Worm (Caenorhabditis elegans) whole organism, midembryonic: ENCODE data around the gene ifp-1.

ENCODE experiments used
- T22C8.4 ChIP-seq: fragments of 200-800 bp; sonication (Bioruptor generic); IDR thresholded peaks from 2 replicates; pipeline ENCODE4 v1.3.6; 2022; ENCODE audit warnings: missing genetic modification characterization, missing compliant biosample characterization
- cog-1 ChIP-seq: sonication (generic microtip); optimal IDR thresholded peaks from 2 replicates; lab custom pipeline; 2016; ENCODE audit warnings: missing genetic modification characterization, missing compliant biosample characterization
- flt-1 ChIP-seq: fragments of 200-800 bp; sonication (Bioruptor generic); IDR thresholded peaks from 2 replicates; pipeline ENCODE4 v1.3.6; 2022; ENCODE audit warnings: missing genetic modification characterization, missing compliant biosample characterization
- klf-2 ChIP-seq: fragments of 200-800 bp; sonication (Bioruptor generic); conservative IDR thresholded peaks from 2 replicates; pipeline ENCODE4 v1.3.6; 2022; ENCODE audit warnings: missing genetic modification reagents, missing genetic modification characterization, missing compliant biosample characterization
- med-1 ChIP-seq: sonication (generic microtip); optimal IDR thresholded peaks from 2 replicates; lab custom pipeline; 2017; ENCODE audit warnings: missing genetic modification characterization, mild to moderate bottlenecking, missing compliant biosample characterization, antibody characterized with exemption, missing genetic modification reagents; ENCODE audit not compliant: insufficient read depth
- ref-1 ChIP-seq: fragments of 200-800 bp; sonication (Bioruptor generic); conservative IDR thresholded peaks from 2 replicates; pipeline ENCODE4 v1.3.6; 2022; ENCODE audit warnings: missing genetic modification reagents, missing genetic modification characterization, missing compliant biosample characterization
- tab-1 ChIP-seq: fragments of 200-800 bp; sonication (Bioruptor generic); IDR thresholded peaks from 2 replicates; pipeline ENCODE4 v1.3.6; 2022; ENCODE audit warnings: missing genetic modification characterization, missing compliant biosample characterization
- ztf-23 ChIP-seq: fragments of 200-800 bp; sonication (Bioruptor generic); IDR thresholded peaks from 2 replicates; pipeline ENCODE4 v1.3.6; 2022; ENCODE audit warnings: missing genetic modification reagents, missing genetic modification characterization, missing compliant biosample characterization
- ztf-29 ChIP-seq: fragments of 200-800 bp; sonication (Bioruptor generic); IDR thresholded peaks from 2 replicates; pipeline ENCODE4 v1.3.6; 2022; ENCODE audit warnings: missing genetic modification reagents, missing genetic modification characterization, missing compliant biosample characterization

Gene ifp-1

DNA sequence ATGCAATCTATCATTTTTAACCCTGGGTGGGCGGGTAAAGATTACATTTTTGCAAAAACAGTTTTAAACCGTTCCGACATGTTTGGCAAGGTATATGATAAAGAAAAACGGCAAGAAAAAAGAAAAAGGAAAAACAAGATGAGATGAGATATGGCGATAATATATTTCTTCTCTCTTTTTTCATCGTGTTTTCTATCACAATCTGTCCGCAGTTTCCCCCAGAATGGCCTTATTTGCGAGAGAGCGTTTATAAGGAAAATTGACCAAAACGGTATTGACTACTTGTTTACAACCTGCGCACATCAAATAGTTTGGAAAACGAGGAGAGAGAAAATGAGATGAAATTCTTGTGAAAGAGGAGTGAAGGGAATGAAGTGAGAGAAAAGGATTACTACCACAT lies 12.6 kb downstream of the ifp-1 start:
- TF ChIP-seq cog-1 (peak; percentile 5), ztf-29 (GFP tag; lab: Robert Waterston, UW) (no peak)

DNA sequence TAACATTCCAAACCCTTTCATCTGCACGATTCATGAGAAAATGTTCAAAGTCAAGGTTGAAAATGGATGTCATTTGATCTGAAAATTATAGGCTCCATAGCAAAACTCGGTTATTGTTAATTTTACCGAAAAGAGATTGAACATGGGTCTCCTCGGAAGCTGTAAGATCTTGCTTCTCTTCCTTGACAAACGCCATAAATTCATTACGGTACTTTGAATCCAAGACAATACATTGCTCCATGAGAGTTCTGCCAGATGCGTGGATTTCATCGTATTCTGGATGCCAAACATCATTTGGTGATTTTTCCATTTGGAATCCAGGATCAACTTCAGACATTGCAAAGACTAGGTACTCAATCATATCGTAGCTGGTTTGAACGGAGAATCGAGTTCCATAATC lies 14.0 kb downstream of the ifp-1 start:
- TF ChIP-seq ztf-29 (GFP tag; lab: Robert Waterston, UW) = no peak
- TF ChIP-seq cog-1 = no peak
- TF ChIP-seq med-1 (GFP tag; lab: Kevin White, UChicago) = no peak
- TF ChIP-seq T22C8.4 (GFP tag; lab: Robert Waterston, UW) = no peak
- no peak for TF ChIP-seq flt-1 (GFP tag; lab: Robert Waterston, UW)
- no peak for TF ChIP-seq ref-1 (GFP tag; lab: Robert Waterston, UW)
- no peak for TF ChIP-seq ztf-23 (GFP tag; lab: Robert Waterston, UW)
- TF ChIP-seq klf-2 (GFP tag; lab: Robert Waterston, UW) = no peak
- no peak for TF ChIP-seq tab-1 (GFP tag; lab: Robert Waterston, UW)

DNA sequence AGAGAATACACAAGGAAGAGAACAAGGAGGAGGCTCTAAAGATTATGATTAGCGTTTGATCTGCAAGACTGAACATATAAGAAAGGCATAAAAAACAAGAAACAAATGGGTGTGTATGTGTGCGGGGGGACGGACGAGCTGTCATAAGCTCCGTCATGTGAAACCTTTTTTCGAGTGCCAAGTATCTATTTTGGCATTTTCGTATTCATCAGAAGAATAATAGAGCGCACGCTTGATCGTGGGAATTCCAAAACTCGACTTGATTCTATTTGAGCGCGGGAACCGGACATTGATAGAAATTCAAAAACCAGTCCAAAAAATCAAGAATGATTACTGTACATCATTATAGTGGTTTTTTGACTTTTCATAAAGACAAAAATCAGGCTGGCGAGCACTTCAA lies 23.2 kb downstream of the ifp-1 start:
- TF ChIP-seq med-1 (GFP tag; lab: Kevin White, UChicago) (no peak), ztf-23 (GFP tag; lab: Robert Waterston, UW) (no peak), tab-1 (GFP tag; lab: Robert Waterston, UW) (no peak), ref-1 (GFP tag; lab: Robert Waterston, UW) (no peak), flt-1 (GFP tag; lab: Robert Waterston, UW) (no peak), klf-2 (GFP tag; lab: Robert Waterston, UW) (no peak), cog-1 (no peak), ztf-29 (GFP tag; lab: Robert Waterston, UW) (no peak), T22C8.4 (GFP tag; lab: Robert Waterston, UW) (no peak)

DNA sequence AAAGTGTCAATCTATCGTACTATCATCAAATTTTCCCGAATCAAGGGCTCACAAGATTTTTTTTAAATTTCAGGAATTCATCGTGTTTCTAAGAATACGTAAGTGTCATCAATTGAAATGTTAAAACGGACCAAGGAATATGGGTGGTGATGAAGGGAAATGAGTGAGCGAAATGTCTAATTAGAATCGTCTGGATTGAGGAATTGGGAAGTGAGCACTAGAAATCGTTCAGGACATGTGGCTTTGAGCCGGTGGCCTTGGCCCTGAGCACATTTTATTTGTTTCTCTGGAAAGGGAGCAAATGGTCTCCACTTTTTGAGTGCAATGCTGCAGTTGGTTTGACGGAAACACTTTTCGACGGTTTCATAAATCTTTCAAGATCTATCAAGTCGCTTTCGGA lies 25.7 kb downstream of the ifp-1 start:
- TF ChIP-seq med-1 (GFP tag; lab: Kevin White, UChicago) (no peak), klf-2 (GFP tag; lab: Robert Waterston, UW) (no peak), ref-1 (GFP tag; lab: Robert Waterston, UW) (no peak), ztf-23 (GFP tag; lab: Robert Waterston, UW) (no peak), T22C8.4 (GFP tag; lab: Robert Waterston, UW) (no peak), tab-1 (GFP tag; lab: Robert Waterston, UW) (no peak)

DNA sequence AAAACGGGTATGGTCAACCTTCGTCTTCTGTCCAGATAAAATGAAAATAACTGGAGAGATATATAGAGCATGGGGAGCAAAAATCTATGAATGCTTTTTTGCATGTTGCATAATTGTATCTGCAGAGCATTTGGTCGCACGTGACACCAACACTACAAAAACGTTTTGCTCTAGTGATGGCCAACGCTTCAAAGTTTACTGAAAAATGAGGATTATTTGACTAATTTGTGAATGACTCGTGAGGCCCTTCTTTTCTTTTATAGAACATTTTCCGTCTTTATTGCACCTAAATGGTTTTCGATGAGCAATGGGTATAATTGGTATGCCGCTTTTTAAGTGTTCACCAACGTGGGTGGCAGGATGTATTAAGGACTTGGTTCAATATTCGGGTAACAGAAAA lies 26.5 kb downstream of the ifp-1 start:
- TF ChIP-seq klf-2 (GFP tag; lab: Robert Waterston, UW) = no peak
- TF ChIP-seq med-1 (GFP tag; lab: Kevin White, UChicago) = no peak
- no peak for TF ChIP-seq cog-1
- no peak for TF ChIP-seq ztf-29 (GFP tag; lab: Robert Waterston, UW)
- no peak for TF ChIP-seq ztf-23 (GFP tag; lab: Robert Waterston, UW)

DNA sequence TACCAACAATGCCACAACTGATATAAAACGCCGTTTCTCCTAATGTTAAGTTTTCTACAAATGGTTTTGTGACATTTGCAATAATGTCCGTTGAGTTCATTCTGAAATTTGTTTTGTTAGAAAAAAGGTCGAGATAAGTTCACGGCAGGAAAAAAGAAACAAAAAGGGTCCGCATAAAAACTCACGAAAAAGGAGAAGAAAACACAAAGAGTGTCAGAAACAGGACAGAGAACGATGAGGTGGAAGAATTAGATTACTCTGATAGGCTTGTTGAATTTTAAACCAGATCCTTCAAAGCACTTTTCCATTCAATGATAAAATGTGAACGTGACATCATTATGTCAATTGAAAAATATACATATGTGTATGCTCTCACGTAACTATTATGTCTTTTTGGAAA lies 27.0 kb downstream of the ifp-1 start, which contains the start of gene aex-2:
Gene aex-2, minus strand, starts transcription at position 101 of the 400 bp plus-strand sequence.
- TF ChIP-seq klf-2 (GFP tag; lab: Robert Waterston, UW) (no peak), flt-1 (GFP tag; lab: Robert Waterston, UW) (no peak), ztf-29 (GFP tag; lab: Robert Waterston, UW) (no peak), ref-1 (GFP tag; lab: Robert Waterston, UW) (no peak), ztf-23 (GFP tag; lab: Robert Waterston, UW) (no peak), cog-1 (no peak), med-1 (GFP tag; lab: Kevin White, UChicago) (no peak), T22C8.4 (GFP tag; lab: Robert Waterston, UW) (no peak), tab-1 (GFP tag; lab: Robert Waterston, UW) (no peak)

DNA sequence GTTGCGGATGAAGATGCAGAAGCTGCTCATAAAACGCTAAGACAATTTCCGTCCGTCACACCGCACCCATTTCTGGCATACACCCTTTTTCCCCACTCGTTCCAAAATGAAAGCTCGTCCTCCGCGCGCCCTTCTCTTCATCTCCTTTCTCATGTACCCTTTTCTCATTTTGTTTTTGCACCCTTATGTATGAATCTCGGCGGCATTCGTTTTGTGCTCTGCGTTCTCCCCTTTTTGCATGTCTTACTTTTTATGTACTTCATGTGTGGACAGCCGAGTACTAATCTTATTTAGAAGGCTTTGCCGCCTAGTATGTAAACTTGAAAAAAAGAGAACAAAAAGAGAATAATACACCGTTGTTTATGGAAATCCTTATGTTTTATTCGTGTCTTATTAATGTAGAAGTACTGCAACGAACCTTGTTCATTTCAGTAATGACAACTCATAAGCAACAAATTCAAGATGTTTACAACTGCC lies 31.8 kb downstream of the ifp-1 start, which contains the start of gene F34H10.4:
Gene F34H10.4, plus strand, starts transcription at position 427 of the 477 bp plus-strand sequence.
- no peak for TF ChIP-seq ztf-29 (GFP tag; lab: Robert Waterston, UW)
- no peak for TF ChIP-seq med-1 (GFP tag; lab: Kevin White, UChicago)
- no peak for TF ChIP-seq T22C8.4 (GFP tag; lab: Robert Waterston, UW)
- TF ChIP-seq tab-1 (GFP tag; lab: Robert Waterston, UW) = no peak
- no peak for TF ChIP-seq ref-1 (GFP tag; lab: Robert Waterston, UW)
- no peak for TF ChIP-seq cog-1
- no peak for TF ChIP-seq flt-1 (GFP tag; lab: Robert Waterston, UW)
- TF ChIP-seq klf-2 (GFP tag; lab: Robert Waterston, UW) = no peak

DNA sequence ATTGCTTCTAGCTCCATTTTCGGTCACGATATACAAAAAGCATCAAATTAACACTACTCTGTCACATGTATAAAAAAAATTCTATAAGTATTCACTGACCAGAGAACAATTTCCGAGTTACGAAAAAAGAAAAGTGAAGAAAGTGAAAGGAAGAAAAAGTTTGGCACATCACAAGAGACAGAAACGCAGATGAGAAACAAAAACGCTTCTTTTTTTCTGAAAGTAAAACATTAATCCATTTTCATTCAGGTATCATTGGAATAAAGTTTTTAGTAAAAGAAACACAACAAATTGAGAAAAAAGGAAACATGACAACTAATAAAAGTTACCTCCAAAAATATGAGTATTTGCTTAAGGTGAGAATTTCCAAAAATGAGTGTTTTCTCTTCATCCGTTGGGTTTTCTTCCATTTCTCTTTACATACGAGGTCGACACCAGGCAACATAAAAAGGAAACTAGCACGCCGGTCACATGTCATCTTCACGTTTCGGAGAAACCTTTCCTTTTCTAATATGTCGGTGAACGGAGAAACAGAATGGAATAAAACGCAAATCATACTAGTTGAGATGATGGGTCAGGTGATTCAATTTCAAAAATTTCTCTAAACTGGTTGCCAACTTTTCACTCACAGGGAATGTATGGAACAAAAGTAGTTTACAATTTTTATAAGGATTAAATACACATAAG lies 37.1 kb downstream of the ifp-1 start:
- no peak for TF ChIP-seq flt-1 (GFP tag; lab: Robert Waterston, UW)
- TF ChIP-seq cog-1 = no peak
- no peak for TF ChIP-seq med-1 (GFP tag; lab: Kevin White, UChicago)

DNA sequence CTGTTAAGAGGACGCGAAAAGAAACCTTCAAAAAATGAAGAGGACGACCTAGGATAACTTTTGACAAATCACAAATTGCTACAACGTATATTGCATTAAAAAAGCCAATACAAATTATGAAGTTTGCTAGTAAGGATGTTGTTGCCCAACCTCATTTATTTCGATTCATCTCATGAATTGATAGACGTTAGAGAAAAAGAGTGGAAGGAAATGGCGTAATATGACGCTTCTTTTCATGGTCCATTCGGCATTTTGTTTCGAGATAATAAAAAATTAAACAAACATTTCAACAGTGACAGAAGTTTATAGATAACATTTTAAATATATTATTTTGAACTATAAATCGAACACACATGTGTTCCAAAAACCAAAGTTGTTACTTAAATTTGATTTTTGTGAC lies 39.1 kb downstream of the ifp-1 start:
- TF ChIP-seq klf-2 (GFP tag; lab: Robert Waterston, UW) = no peak
- no peak for TF ChIP-seq ref-1 (GFP tag; lab: Robert Waterston, UW)

DNA sequence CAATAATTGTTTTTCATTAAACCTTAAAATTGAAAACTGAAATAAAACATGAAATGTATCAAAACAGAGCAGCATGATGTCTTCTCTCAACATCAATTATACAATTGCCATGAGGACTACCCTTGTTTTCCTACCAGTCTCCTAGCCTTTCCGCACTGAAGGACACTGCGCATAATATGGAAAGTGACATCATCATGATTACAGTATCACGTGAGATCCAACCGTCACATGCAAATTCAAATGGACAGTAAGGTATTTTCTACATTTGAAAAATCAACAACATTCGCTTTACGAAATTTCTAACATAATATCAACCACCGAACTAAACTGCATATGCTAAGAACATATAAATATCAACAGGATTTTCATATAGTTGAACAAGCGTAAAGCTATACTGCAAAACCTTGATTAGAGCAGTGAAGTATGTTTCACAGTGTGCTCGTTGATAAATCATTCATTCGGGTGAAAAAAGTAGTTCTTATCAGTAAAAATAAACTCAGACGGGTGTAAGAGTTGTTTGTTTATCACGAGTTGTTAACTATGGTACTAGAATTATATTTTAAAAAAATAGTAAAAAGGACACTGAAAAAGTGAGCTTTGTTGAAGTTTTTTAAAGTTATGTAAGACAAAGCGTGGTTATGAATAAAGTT lies 41.0 kb downstream of the ifp-1 start:
- no peak for TF ChIP-seq klf-2 (GFP tag; lab: Robert Waterston, UW)
- no peak for TF ChIP-seq tab-1 (GFP tag; lab: Robert Waterston, UW)
- TF ChIP-seq flt-1 (GFP tag; lab: Robert Waterston, UW) = no peak
- TF ChIP-seq ztf-23 (GFP tag; lab: Robert Waterston, UW) = no peak
- no peak for TF ChIP-seq cog-1
- no peak for TF ChIP-seq med-1 (GFP tag; lab: Kevin White, UChicago)
- no peak for TF ChIP-seq ref-1 (GFP tag; lab: Robert Waterston, UW)
- TF ChIP-seq ztf-29 (GFP tag; lab: Robert Waterston, UW) = no peak
- no peak for TF ChIP-seq T22C8.4 (GFP tag; lab: Robert Waterston, UW)
